Fruit fly (Drosophila melanogaster): Measurements from ENCODE around the gene Reph.
A peak's percentile ranks its signal among the peaks of the same experiment; 100 is the strongest.

Reph gene

dm6 chr2L:3803466-3804143 lies at the start of gene Reph:
TSS of gene Reph (plus strand) at chr2L:3803545.
- TF ChIP-seq CG5204 (GFP tag; optimal IDR thresholded peaks at IDR 0.05): no peak
- TF ChIP-seq ovo (GFP tag; optimal IDR thresholded peaks at IDR 0.05): peak; percentile 38
- no peak for TF ChIP-seq cnc (optimal IDR thresholded peaks at IDR 0.05)
- TF ChIP-seq toe (GFP tag; optimal IDR thresholded peaks at IDR 0.05): no peak
- no peak for TF ChIP-seq CG7045 (GFP tag; optimal IDR thresholded peaks at IDR 0.05)
- no peak for TF ChIP-seq tj (GFP tag; optimal IDR thresholded peaks at IDR 0.05)
- TF ChIP-seq Mnt (GFP tag; optimal IDR thresholded peaks at IDR 0.05): no peak
- peak; percentile 74 for TF ChIP-seq pad (GFP tag; optimal IDR thresholded peaks at IDR 0.05)
- TF ChIP-seq CG33017 (tag; optimal IDR thresholded peaks at IDR 0.05): no peak
- no peak for TF ChIP-seq CG11617 (GFP tag; optimal IDR thresholded peaks at IDR 0.05)
- TF ChIP-seq CG12768 (GFP tag; optimal IDR thresholded peaks at IDR 0.05): no peak
- TF ChIP-seq Crg-1 (GFP tag; optimal IDR thresholded peaks at IDR 0.05): peak; percentile 68
- no peak for TF ChIP-seq CG1620 (GFP tag; optimal IDR thresholded peaks at IDR 0.05)
- TF ChIP-seq cic (GFP tag; optimal IDR thresholded peaks at IDR 0.05): peak; percentile 99
- TF ChIP-seq Clk (GFP tag; optimal IDR thresholded peaks at IDR 0.05): peak; percentile 45
- no peak for TF ChIP-seq bab1 (GFP tag; optimal IDR thresholded peaks at IDR 0.05)
- TF ChIP-seq Hr96 (GFP tag; optimal IDR thresholded peaks at IDR 0.05): peak; percentile 50
- peak; percentile 13 for TF ChIP-seq CG14711 (tag; optimal IDR thresholded peaks at IDR 0.05)
- peak; percentile 32 for TF ChIP-seq kay (GFP tag; ENCODE audit: borderline replicate concordance)
- peak; percentile 12 for TF ChIP-seq CG7101 (tag; optimal IDR thresholded peaks at IDR 0.05)

dm6 chr2L:3754835-3755547 lies 48.4 kb upstream of the Reph start:
- TF ChIP-seq CG5204 (GFP tag; optimal IDR thresholded peaks at IDR 0.05) (peak; percentile 22), Mnt (GFP tag; optimal IDR thresholded peaks at IDR 0.05) (no peak)

dm6 chr2L:3756831-3757351 lies 46.5 kb upstream of the Reph start, which contains the start of gene CG43707:
TSS of gene CG43707 (plus strand) at chr2L:3757256.
- TF ChIP-seq bab1 (GFP tag; optimal IDR thresholded peaks at IDR 0.05) (no peak), tj (GFP tag; optimal IDR thresholded peaks at IDR 0.05) (no peak), CG1620 (GFP tag; optimal IDR thresholded peaks at IDR 0.05) (no peak), Hr96 (GFP tag; optimal IDR thresholded peaks at IDR 0.05) (no peak), Mnt (GFP tag; optimal IDR thresholded peaks at IDR 0.05) (no peak), CG33017 (tag; optimal IDR thresholded peaks at IDR 0.05) (no peak), Clk (GFP tag; optimal IDR thresholded peaks at IDR 0.05) (no peak), pad (GFP tag; optimal IDR thresholded peaks at IDR 0.05) (no peak), cic (GFP tag; optimal IDR thresholded peaks at IDR 0.05) (no peak), CG5204 (GFP tag; optimal IDR thresholded peaks at IDR 0.05) (no peak), CG12768 (GFP tag; optimal IDR thresholded peaks at IDR 0.05) (no peak), CG11617 (GFP tag; optimal IDR thresholded peaks at IDR 0.05) (no peak), CG7101 (tag; optimal IDR thresholded peaks at IDR 0.05) (no peak), ovo (GFP tag; optimal IDR thresholded peaks at IDR 0.05) (no peak)

- no peak for TF ChIP-seq Mnt (GFP tag; optimal IDR thresholded peaks at IDR 0.05)
- TF ChIP-seq Crg-1 (GFP tag; optimal IDR thresholded peaks at IDR 0.05): no peak
- no peak for TF ChIP-seq Clk (GFP tag; optimal IDR thresholded peaks at IDR 0.05)
- no peak for TF ChIP-seq CG7101 (tag; optimal IDR thresholded peaks at IDR 0.05)
- no peak for TF ChIP-seq Hr96 (GFP tag; optimal IDR thresholded peaks at IDR 0.05)
- no peak for TF ChIP-seq CG5204 (GFP tag; optimal IDR thresholded peaks at IDR 0.05)
- no peak for TF ChIP-seq toe (GFP tag; optimal IDR thresholded peaks at IDR 0.05)
- TF ChIP-seq tj (GFP tag; optimal IDR thresholded peaks at IDR 0.05): no peak
- TF ChIP-seq pad (GFP tag; optimal IDR thresholded peaks at IDR 0.05): no peak
- TF ChIP-seq CG12768 (GFP tag; optimal IDR thresholded peaks at IDR 0.05): no peak
- no peak for TF ChIP-seq cnc (optimal IDR thresholded peaks at IDR 0.05)
- no peak for TF ChIP-seq CG1620 (GFP tag; optimal IDR thresholded peaks at IDR 0.05)
- TF ChIP-seq cic (GFP tag; optimal IDR thresholded peaks at IDR 0.05): no peak
- TF ChIP-seq CG14711 (tag; optimal IDR thresholded peaks at IDR 0.05): no peak
- no peak for TF ChIP-seq bab1 (GFP tag; optimal IDR thresholded peaks at IDR 0.05)
- TF ChIP-seq ovo (GFP tag; optimal IDR thresholded peaks at IDR 0.05): no peak
Observed at dm6 chr2L:3765194-3765593, 38.2 kb upstream of the Reph start, which contains the start of gene CG43703. TSS of gene CG43703 (plus strand) at chr2L:3765494.

- TF ChIP-seq kay (GFP tag; ENCODE audit: borderline replicate concordance) (peak; percentile 55), CG7101 (tag; optimal IDR thresholded peaks at IDR 0.05) (no peak), CG33017 (tag; optimal IDR thresholded peaks at IDR 0.05) (no peak)
Observed at dm6 chr2L:3769718-3770461, 33.5 kb upstream of the Reph start.
